Fruit fly (Drosophila melanogaster) whole organism, adult: Measurements from ENCODE around the gene CG9287.

Experiments used
- CG11617 ChIP-seq: fragments of 200-800 bp; sonication (Bioruptor generic); optimal IDR thresholded peaks from 2 replicates; lab custom pipeline; 2017; ENCODE audit warnings: mild to moderate bottlenecking, missing biosample characterization, missing genetic modification reagents, missing genetic modification characterization
- CG12768 ChIP-seq: fragments of 200-800 bp; sonication (Bioruptor generic); optimal IDR thresholded peaks from 2 replicates; lab custom pipeline; 2017; ENCODE audit warnings: missing biosample characterization, missing genetic modification characterization, mild to moderate bottlenecking, moderate library complexity, missing genetic modification reagents
- CG14711 ChIP-seq: fragments of 200-800 bp; sonication (Bioruptor generic); optimal IDR thresholded peaks from 2 replicates; lab custom pipeline; 2018; ENCODE audit warnings: missing biosample characterization, mild to moderate bottlenecking, missing genetic modification characterization, moderate library complexity
- CG1620 ChIP-seq: fragments of 200-800 bp; sonication (Bioruptor generic); optimal IDR thresholded peaks from 2 replicates; lab custom pipeline; 2016; ENCODE audit warnings: missing biosample characterization, missing genetic modification characterization
- CG33017 ChIP-seq: fragments of 200-800 bp; sonication (Bioruptor generic); optimal IDR thresholded peaks from 2 replicates; lab custom pipeline; 2018; ENCODE audit warnings: missing biosample characterization, mild to moderate bottlenecking, missing genetic modification characterization, moderate library complexity
- CG5204 ChIP-seq: fragments of 200-800 bp; sonication (Bioruptor generic); optimal IDR thresholded peaks from 2 replicates; lab custom pipeline; 2016; ENCODE audit warnings: missing biosample characterization, missing genetic modification characterization
- CG7045 ChIP-seq: fragments of 200-800 bp; sonication (Bioruptor generic); optimal IDR thresholded peaks from 2 replicates; lab custom pipeline; 2017; ENCODE audit warnings: missing biosample characterization, mild to moderate bottlenecking, missing genetic modification characterization
- CG7101 ChIP-seq: fragments of 200-800 bp; sonication (Bioruptor generic); optimal IDR thresholded peaks from 2 replicates; lab custom pipeline; 2018; ENCODE audit warnings: missing biosample characterization, mild to moderate bottlenecking, missing genetic modification characterization, moderate library complexity
- Clk ChIP-seq: fragments of 200-800 bp; sonication (Bioruptor generic); optimal IDR thresholded peaks from 2 replicates; lab custom pipeline; 2017; ENCODE audit warnings: missing biosample characterization, missing genetic modification characterization
- Crg-1 ChIP-seq: fragments of 200-800 bp; sonication (Bioruptor generic); optimal IDR thresholded peaks from 2 replicates; lab custom pipeline; 2016; ENCODE audit warnings: missing biosample characterization, missing genetic modification characterization
- Hr96 ChIP-seq: fragments of 200-800 bp; sonication (Bioruptor generic); optimal IDR thresholded peaks from 2 replicates; lab custom pipeline; 2016; ENCODE audit warnings: missing biosample characterization, missing genetic modification characterization
- Mnt ChIP-seq: fragments of 200-800 bp; sonication (Bioruptor generic); optimal IDR thresholded peaks from 2 replicates; lab custom pipeline; 2016; ENCODE audit warnings: missing biosample characterization, mild to moderate bottlenecking, missing genetic modification characterization
- bab1 ChIP-seq: fragments of 200-800 bp; sonication (Bioruptor generic); optimal IDR thresholded peaks from 3 replicates; lab custom pipeline; 2019; ENCODE audit warnings: missing biosample characterization, mild to moderate bottlenecking, missing genetic modification characterization, moderate library complexity
- cic ChIP-seq: fragments of 200-800 bp; sonication (Bioruptor generic); optimal IDR thresholded peaks from 2 replicates; lab custom pipeline; 2017; ENCODE audit warnings: missing biosample characterization, mild to moderate bottlenecking, missing genetic modification characterization, moderate library complexity
- cnc ChIP-seq, 2 experiments: fragments of >200 bp; optimal IDR thresholded peaks; 2 replicates each; lab custom pipeline; 2017
- kay ChIP-seq: fragments of 200-800 bp; sonication (Bioruptor generic); peaks from one replicate; lab custom pipeline; 2016; ENCODE audit warnings: missing biosample characterization, missing genetic modification characterization, borderline replicate concordance
- ovo ChIP-seq: fragments of 200-800 bp; sonication (Bioruptor generic); optimal IDR thresholded peaks from 2 replicates; lab custom pipeline; 2016; ENCODE audit warnings: missing biosample characterization, missing genetic modification characterization
- pad ChIP-seq: fragments of 200-800 bp; sonication (Bioruptor generic); optimal IDR thresholded peaks from 3 replicates; lab custom pipeline; 2017; ENCODE audit warnings: missing biosample characterization, missing genetic modification characterization, mild to moderate bottlenecking, moderate library complexity, missing genetic modification reagents
- tj ChIP-seq: fragments of 200-800 bp; sonication (Bioruptor generic); optimal IDR thresholded peaks from 3 replicates; lab custom pipeline; 2017; ENCODE audit warnings: missing biosample characterization, mild to moderate bottlenecking, missing genetic modification characterization, moderate library complexity
- toe ChIP-seq: fragments of 200-800 bp; sonication (Bioruptor generic); optimal IDR thresholded peaks from 2 replicates; lab custom pipeline; 2016; ENCODE audit warnings: missing biosample characterization, missing genetic modification characterization

The CG9287 gene

DNA sequence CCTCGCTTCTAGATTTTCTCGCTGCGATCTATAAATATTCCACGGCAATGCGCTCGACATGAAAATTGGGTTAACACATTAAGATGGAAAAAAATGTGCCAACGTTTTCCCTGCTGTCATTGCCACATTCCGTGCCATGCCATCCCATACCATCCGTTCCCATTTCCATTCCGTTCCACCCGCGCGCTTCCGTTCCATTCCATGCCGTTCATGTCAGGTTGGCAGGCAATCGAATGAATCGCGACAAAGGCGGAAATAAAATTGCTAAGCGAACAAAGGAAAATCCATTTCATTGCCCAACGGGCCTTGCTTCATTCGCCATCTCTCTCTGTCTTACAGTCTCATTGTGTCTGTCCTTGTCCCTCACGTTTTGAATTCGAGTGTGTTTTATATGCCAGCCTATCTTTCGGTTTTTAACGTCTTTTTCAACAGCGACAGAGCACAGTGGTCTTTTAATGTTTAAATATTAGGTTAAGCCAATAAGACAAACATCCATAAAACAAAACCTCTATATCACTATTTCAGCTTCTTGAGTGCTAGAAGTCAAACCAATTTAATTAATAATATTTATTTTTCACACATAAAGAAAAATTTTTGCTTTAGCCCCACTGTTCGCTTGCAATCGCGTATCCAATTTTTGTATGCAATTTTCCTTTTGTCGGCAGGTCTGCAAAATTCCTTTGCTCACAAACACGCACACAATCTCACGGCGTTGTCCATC lies 45.8 kb downstream of the CG9287 start:
- no peak for TF ChIP-seq cnc (optimal IDR thresholded peaks at IDR 0.05; lab: Kevin White, UChicago)
- TF ChIP-seq bab1, result no peak
- no peak for TF ChIP-seq CG1620 (GFP tag; lab: Kevin White, UChicago)
- TF ChIP-seq pad (GFP tag; lab: Kevin White, UChicago), result no peak
- no peak for TF ChIP-seq Mnt (GFP tag; lab: Kevin White, UChicago)
- TF ChIP-seq CG5204 (GFP tag; lab: Kevin White, UChicago), result no peak
- TF ChIP-seq Hr96 (GFP tag; lab: Kevin White, UChicago), result no peak
- no peak for TF ChIP-seq cic
- no peak for TF ChIP-seq Crg-1 (GFP tag; lab: Kevin White, UChicago)
- no peak for TF ChIP-seq tj (GFP tag; lab: Kevin White, UChicago)
- TF ChIP-seq CG33017 (tag; lab: Kevin White, UChicago), result no peak
- no peak for TF ChIP-seq CG7101
- TF ChIP-seq CG14711 (tag; lab: Kevin White, UChicago), result no peak
- no peak for TF ChIP-seq toe (GFP tag; lab: Kevin White, UChicago)
- TF ChIP-seq ovo (GFP tag; lab: Kevin White, UChicago), result no peak
- no peak for TF ChIP-seq CG7045 (GFP tag; lab: Kevin White, UChicago)
- TF ChIP-seq CG11617 (GFP tag; lab: Kevin White, UChicago), result no peak
- no peak for TF ChIP-seq CG12768 (GFP tag; lab: Kevin White, UChicago)
- TF ChIP-seq kay (GFP tag; lab: Kevin White, UChicago), result no peak
- TF ChIP-seq Clk (GFP tag; lab: Kevin White, UChicago), result no peak
